Fruit fly (Drosophila melanogaster): ENCODE results near the gene CG8952.

dm6 chrX:15733192-15733892 lies 32.9 kb downstream of the CG8952 start:
- TF ChIP-seq CG8478 (optimal IDR thresholded peaks at IDR 0.05) = no peak
- TF ChIP-seq CTCF (optimal IDR thresholded peaks at IDR 0.05) = no peak
